Worm (Caenorhabditis elegans): ENCODE measurements around the gene C08B6.11.

- TF ChIP-seq unc-86 (tag; optimal IDR thresholded peaks at IDR 0.05) (no peak), elt-3 (tag; optimal IDR thresholded peaks at IDR 0.05) (no peak)
Observed at ce11 chrV:10090461-10090860, 16.9 kb upstream of the C08B6.11 start, which contains the start of gene R04B5.7.
